Fruit fly (Drosophila melanogaster): ENCODE results near the gene CG15721.

- no peak for TF ChIP-seq Dfd (GFP tag; optimal IDR thresholded peaks at IDR 0.05)
- TF ChIP-seq Myc (optimal IDR thresholded peaks at IDR 0.05) = no peak
- no peak for TF ChIP-seq Hr78 (GFP tag; optimal IDR thresholded peaks at IDR 0.05)
- TF ChIP-seq lola (GFP tag; optimal IDR thresholded peaks at IDR 0.05) = no peak
- TF ChIP-seq Hnf4 (GFP tag; optimal IDR thresholded peaks at IDR 0.05) = no peak
- no peak for TF ChIP-seq foxo (GFP tag; optimal IDR thresholded peaks at IDR 0.05)
These were observed 48.2 kb upstream of the CG15721 start for dm6 chrX:12922338-12922737.
